Fruit fly (Drosophila melanogaster): ENCODE measurements around the gene CG14042.

dm6 chr2L:5029809-5030108 is 7.8 kb upstream of the CG14042 start:
- TF ChIP-seq CG8478 (optimal IDR thresholded peaks at IDR 0.05) (no peak), CTCF (optimal IDR thresholded peaks at IDR 0.05) (no peak)

Measured in S2 (cell line).